Fruit fly (Drosophila melanogaster) whole organism, embryonic: ENCODE measurements around the gene Ugt35D1.

Experiments used
- Atf6 ChIP-seq: fragments of 200-800 bp; sonication (Bioruptor generic); IDR thresholded peaks from 2 replicates; pipeline ENCODE4 v1.3.6; 2022; ENCODE audit warnings: missing biosample characterization, missing genetic modification characterization
- CG10366 ChIP-seq: fragments of 200-800 bp; sonication (Bioruptor generic); IDR thresholded peaks from 2 replicates; pipeline ENCODE4 v1.3.6; 2022; ENCODE audit warnings: missing biosample characterization, missing genetic modification characterization
- CG10462 ChIP-seq: fragments of 200-800 bp; sonication (Bioruptor generic); optimal IDR thresholded peaks from 2 replicates; lab custom pipeline; 2016; ENCODE audit warnings: missing biosample characterization, missing genetic modification characterization
- CG11085 ChIP-seq: fragments of 200-800 bp; sonication (Bioruptor generic); IDR thresholded peaks from 2 replicates; pipeline ENCODE4 v1.3.6; 2022; ENCODE audit warnings: missing biosample characterization, missing genetic modification characterization
- CG11093 ChIP-seq: fragments of 200-800 bp; sonication (Bioruptor generic); IDR thresholded peaks from 3 replicates; pipeline ENCODE4 v1.3.6; 2022; ENCODE audit warnings: missing biosample characterization, missing genetic modification characterization
- CG13894 ChIP-seq: fragments of 200-800 bp; sonication (Bioruptor generic); optimal IDR thresholded peaks from 3 replicates; lab custom pipeline; 2018; ENCODE audit warnings: missing biosample characterization, mild to moderate bottlenecking, missing genetic modification characterization, moderate library complexity
- CG15696 ChIP-seq: fragments of 200-800 bp; sonication (Bioruptor generic); optimal IDR thresholded peaks from 2 replicates; lab custom pipeline; 2019; ENCODE audit warnings: missing biosample characterization, mild to moderate bottlenecking, missing genetic modification characterization, moderate library complexity
- CG18619 ChIP-seq: fragments of 200-800 bp; sonication (Bioruptor generic); optimal IDR thresholded peaks from 3 replicates; lab custom pipeline; 2017; ENCODE audit warnings: missing biosample characterization, mild to moderate bottlenecking, missing genetic modification characterization
- CG30403 ChIP-seq: fragments of 200-800 bp; sonication (Bioruptor generic); optimal IDR thresholded peaks from 3 replicates; lab custom pipeline; 2016; ENCODE audit warnings: missing biosample characterization, missing genetic modification characterization
- CG3407 ChIP-seq: fragments of 200-800 bp; sonication (Bioruptor generic); optimal IDR thresholded peaks from 2 replicates; lab custom pipeline; 2018; ENCODE audit warnings: missing biosample characterization, mild to moderate bottlenecking, missing genetic modification characterization
- CG3847 ChIP-seq: fragments of 200-800 bp; sonication (Bioruptor generic); IDR thresholded peaks from 2 replicates; pipeline ENCODE4 v1.3.6; 2022; ENCODE audit warnings: missing biosample characterization, missing genetic modification characterization
- CG42726 ChIP-seq: fragments of 200-800 bp; sonication (Bioruptor generic); IDR thresholded peaks from 2 replicates; pipeline ENCODE4 v1.3.6; 2022; ENCODE audit warnings: missing biosample characterization, missing genetic modification characterization; ENCODE audit not compliant: partially characterized antibody
- CG4328 ChIP-seq: fragments of 200-800 bp; sonication (Bioruptor generic); optimal IDR thresholded peaks from 3 replicates; lab custom pipeline; 2017; ENCODE audit warnings: missing biosample characterization, missing genetic modification reagents, missing genetic modification characterization
- CG6254 ChIP-seq: fragments of 200-800 bp; sonication (Bioruptor generic); optimal IDR thresholded peaks from 3 replicates; lab custom pipeline; 2017; ENCODE audit warnings: mild to moderate bottlenecking, missing biosample characterization, missing genetic modification reagents, missing genetic modification characterization
- CG6765 ChIP-seq: fragments of 200-800 bp; sonication (Bioruptor generic); optimal IDR thresholded peaks from 3 replicates; lab custom pipeline; 2017; ENCODE audit warnings: missing biosample characterization, mild to moderate bottlenecking, missing genetic modification characterization
- CG6813 ChIP-seq: fragments of 200-800 bp; sonication (Bioruptor generic); optimal IDR thresholded peaks from 2 replicates; lab custom pipeline; 2017; ENCODE audit warnings: missing biosample characterization, missing genetic modification characterization, mild to moderate bottlenecking, moderate library complexity, missing genetic modification reagents
- CG6854 ChIP-seq: fragments of 200-800 bp; sonication (Bioruptor generic); optimal IDR thresholded peaks from 3 replicates; lab custom pipeline; 2017; ENCODE audit warnings: missing biosample characterization, mild to moderate bottlenecking, missing genetic modification characterization
- CG7839 ChIP-seq: fragments of 200-800 bp; sonication (Bioruptor generic); optimal IDR thresholded peaks from 3 replicates; lab custom pipeline; 2018; ENCODE audit warnings: missing biosample characterization, mild to moderate bottlenecking, missing genetic modification characterization, moderate library complexity
- CG7928 ChIP-seq: fragments of 200-800 bp; sonication (Bioruptor generic); optimal IDR thresholded peaks from 2 replicates; lab custom pipeline; 2017; ENCODE audit warnings: missing biosample characterization, mild to moderate bottlenecking, missing genetic modification characterization
- Chrac-16 ChIP-seq: fragments of 200-800 bp; sonication (Bioruptor generic); optimal IDR thresholded peaks from 3 replicates; lab custom pipeline; 2016; ENCODE audit warnings: missing biosample characterization, missing genetic modification characterization
- D ChIP-seq, 2 experiments: fragments of 200-800 bp in 1 of 2; fragments of >200 bp in 1 of 2; sonication (Bioruptor generic) in 1 of 2; optimal IDR thresholded peaks; 2 replicates in 1 of 2; 3 replicates in 1 of 2; lab custom pipeline; 2017; ENCODE audit warnings: mild to moderate bottlenecking in 1 of 2, missing biosample characterization in 1 of 2, missing genetic modification characterization in 1 of 2, missing genetic modification reagents in 1 of 2
- ERR ChIP-seq: fragments of 200-800 bp; sonication (Bioruptor generic); optimal IDR thresholded peaks from 2 replicates; lab custom pipeline; 2016; ENCODE audit warnings: missing biosample characterization, missing genetic modification characterization
- Fer2 ChIP-seq: fragments of 200-800 bp; sonication (Bioruptor generic); optimal IDR thresholded peaks from 2 replicates; lab custom pipeline; 2018; ENCODE audit warnings: missing biosample characterization, mild to moderate bottlenecking, missing genetic modification characterization, moderate library complexity
- NC2α ChIP-seq: fragments of 200-800 bp; sonication (Bioruptor generic); optimal IDR thresholded peaks from 2 replicates; lab custom pipeline; 2016; ENCODE audit warnings: missing biosample characterization, missing genetic modification characterization
- Oli ChIP-seq: fragments of 200-800 bp; sonication (Bioruptor generic); optimal IDR thresholded peaks from 2 replicates; lab custom pipeline; 2018; ENCODE audit warnings: missing biosample characterization, mild to moderate bottlenecking, missing genetic modification characterization, moderate library complexity
- Side ChIP-seq: fragments of 200-800 bp; sonication (Bioruptor generic); optimal IDR thresholded peaks from 2 replicates; lab custom pipeline; 2016; ENCODE audit warnings: missing biosample characterization, missing genetic modification characterization
- Sry-β ChIP-seq: fragments of 200-800 bp; sonication (Bioruptor generic); optimal IDR thresholded peaks from 2 replicates; lab custom pipeline; 2018; ENCODE audit warnings: missing biosample characterization, mild to moderate bottlenecking, missing genetic modification characterization, moderate library complexity
- Taf1 ChIP-seq: fragments of 200-800 bp; sonication (Bioruptor generic); IDR thresholded peaks from 2 replicates; pipeline ENCODE4 v1.3.6; 2022; ENCODE audit warnings: missing biosample characterization, missing genetic modification characterization
- amos ChIP-seq: fragments of 200-800 bp; sonication (Bioruptor generic); IDR thresholded peaks from 2 replicates; pipeline ENCODE4 v1.3.6; 2022; ENCODE audit warnings: missing biosample characterization, missing genetic modification characterization; ENCODE audit not compliant: partially characterized antibody
- chm ChIP-seq: fragments of 200-800 bp; sonication (Bioruptor generic); IDR thresholded peaks from 2 replicates; pipeline ENCODE4 v1.3.6; 2022; ENCODE audit warnings: missing biosample characterization, missing genetic modification characterization
- fd3F ChIP-seq: fragments of 200-800 bp; sonication (Bioruptor generic); optimal IDR thresholded peaks from 2 replicates; lab custom pipeline; 2018; ENCODE audit warnings: missing biosample characterization, mild to moderate bottlenecking, missing genetic modification characterization, moderate library complexity
- fd96Cb ChIP-seq: fragments of 200-800 bp; sonication (Bioruptor generic); optimal IDR thresholded peaks from 2 replicates; lab custom pipeline; 2018; ENCODE audit warnings: missing biosample characterization, mild to moderate bottlenecking, missing genetic modification characterization, moderate library complexity
- gsb ChIP-seq: fragments of 200-800 bp; sonication (Bioruptor generic); IDR thresholded peaks from 2 replicates; pipeline ENCODE4 v1.3.6; 2022; ENCODE audit warnings: missing biosample characterization, missing genetic modification characterization
- lmd ChIP-seq: fragments of 200-800 bp; sonication (Bioruptor generic); IDR thresholded peaks from 2 replicates; pipeline ENCODE4 v1.3.6; 2022; ENCODE audit warnings: missing biosample characterization, missing genetic modification characterization
- nerfin-2 ChIP-seq: fragments of 200-800 bp; sonication (Bioruptor generic); IDR thresholded peaks from 2 replicates; pipeline ENCODE4 v1.3.6; 2022; ENCODE audit warnings: missing biosample characterization, missing genetic modification characterization; ENCODE audit not compliant: partially characterized antibody
- nom ChIP-seq: fragments of 200-800 bp; sonication (Bioruptor generic); optimal IDR thresholded peaks from 2 replicates; lab custom pipeline; 2017; ENCODE audit warnings: missing biosample characterization, missing genetic modification characterization, mild to moderate bottlenecking, moderate library complexity, missing genetic modification reagents
- oc ChIP-seq: fragments of 200-800 bp; sonication (Bioruptor generic); optimal IDR thresholded peaks from 2 replicates; lab custom pipeline; 2018; ENCODE audit warnings: missing biosample characterization, mild to moderate bottlenecking, missing genetic modification characterization, moderate library complexity
- pfk ChIP-seq: fragments of 200-800 bp; sonication (Bioruptor generic); optimal IDR thresholded peaks from 2 replicates; lab custom pipeline; 2018; ENCODE audit warnings: missing biosample characterization, mild to moderate bottlenecking, missing genetic modification characterization, moderate library complexity
- pho ChIP-seq: fragments of 200-800 bp; sonication (Bioruptor generic); optimal IDR thresholded peaks from 2 replicates; lab custom pipeline; 2016; ENCODE audit warnings: missing biosample characterization, missing genetic modification characterization
- rib ChIP-seq: fragments of 200-800 bp; sonication (Bioruptor generic); IDR thresholded peaks from 2 replicates; pipeline ENCODE4 v1.3.6; 2022; ENCODE audit warnings: missing biosample characterization, missing genetic modification characterization
- salm ChIP-seq: fragments of 200-800 bp; sonication (Bioruptor generic); optimal IDR thresholded peaks from 2 replicates; lab custom pipeline; 2018; ENCODE audit warnings: missing biosample characterization, mild to moderate bottlenecking, missing genetic modification characterization
- sc ChIP-seq, 3 experiments: fragments of >200 bp in 2 of 3; fragments of 200-800 bp in 1 of 3; sonication (Bioruptor generic) in 1 of 3; optimal IDR thresholded peaks; 2 replicates in 2 of 3; 3 replicates in 1 of 3; lab custom pipeline; 2017; ENCODE audit warnings: mild to moderate bottlenecking in 1 of 3, missing biosample characterization in 1 of 3, missing genetic modification characterization in 1 of 3, missing genetic modification reagents in 1 of 3
- sens ChIP-seq: fragments of 200-800 bp; sonication (Bioruptor generic); peaks from one replicate; lab custom pipeline; 2016; ENCODE audit warnings: missing biosample characterization, missing genetic modification characterization
- shn ChIP-seq: fragments of 200-800 bp; sonication (Bioruptor generic); optimal IDR thresholded peaks from 3 replicates; lab custom pipeline; 2016; ENCODE audit warnings: missing biosample characterization, missing genetic modification characterization
- slp2 ChIP-seq: fragments of 200-800 bp; sonication (Bioruptor generic); optimal IDR thresholded peaks from 2 replicates; lab custom pipeline; 2016; ENCODE audit warnings: missing biosample characterization, missing genetic modification characterization
- sna ChIP-seq: fragments of 200-800 bp; sonication (Bioruptor generic); IDR thresholded peaks from 2 replicates; pipeline ENCODE4 v1.3.6; 2022; ENCODE audit warnings: missing biosample characterization, missing genetic modification characterization; ENCODE audit not compliant: partially characterized antibody
- stwl ChIP-seq: fragments of 200-800 bp; sonication (Bioruptor generic); optimal IDR thresholded peaks from 3 replicates; lab custom pipeline; 2018; ENCODE audit warnings: missing biosample characterization, mild to moderate bottlenecking, missing genetic modification characterization, moderate library complexity
- tx ChIP-seq: fragments of 200-800 bp; sonication (Bioruptor generic); optimal IDR thresholded peaks from 2 replicates; lab custom pipeline; 2016; ENCODE audit warnings: missing biosample characterization, missing genetic modification characterization
- usp ChIP-seq: fragments of >200 bp; optimal IDR thresholded peaks from 2 replicates; lab custom pipeline; 2017; ENCODE audit warnings: missing biosample characterization, missing genetic modification characterization

Ugt35D1 gene

DNA sequence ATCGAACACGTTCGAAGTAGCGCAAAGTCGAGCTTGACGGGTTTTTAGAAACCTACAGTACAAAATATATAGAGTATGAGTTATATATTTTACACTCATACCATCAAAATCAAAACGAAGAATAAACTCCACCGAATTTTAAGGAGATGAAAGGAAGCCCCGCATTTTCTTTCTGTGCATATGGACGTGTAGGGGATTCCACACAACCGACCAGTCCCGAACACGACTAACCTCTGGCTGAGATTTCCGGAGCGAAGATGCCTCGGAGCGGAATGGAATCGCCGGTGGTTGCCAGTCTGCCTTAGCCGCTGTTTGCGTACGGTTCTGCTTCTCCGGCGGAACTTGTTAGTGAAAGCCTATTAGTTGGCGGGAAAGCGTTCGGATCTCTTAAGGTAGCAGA lies 11.0 kb downstream of the Ugt35D1 start (continued):
- no peak for TF ChIP-seq sc (optimal IDR thresholded peaks at IDR 0.05; lab: Kevin White, UChicago)
- peak; percentile 91 for TF ChIP-seq sc (GFP tag; optimal IDR thresholded peaks at IDR 0.05; lab: Kevin White, UChicago)
- peak; percentile 98 for TF ChIP-seq CG3847 (GFP tag; lab: Robert Waterston, UW)
- TF ChIP-seq CG4328 (GFP tag; lab: Kevin White, UChicago) = peak; percentile 79
- TF ChIP-seq CG13894 = peak; percentile 94
- peak; percentile 99 for TF ChIP-seq CG30403 (GFP tag; lab: Kevin White, UChicago)
- TF ChIP-seq chm (GFP tag; lab: Robert Waterston, UW) = peak; percentile 95
- peak; percentile 96 for TF ChIP-seq fd3F (GFP tag; lab: Kevin White, UChicago)
- TF ChIP-seq nom (GFP tag; lab: Kevin White, UChicago) = no peak
- peak; percentile 98 for TF ChIP-seq Atf6
- peak; percentile 98 for TF ChIP-seq rib (GFP tag; lab: Robert Waterston, UW)
- TF ChIP-seq CG10366 = peak; percentile 97
- peak; percentile 96 for TF ChIP-seq fd96Cb (tag; lab: Kevin White, UChicago)
- TF ChIP-seq CG11093 (GFP tag; lab: Robert Waterston, UW) = peak; percentile 97
- no peak for TF ChIP-seq sna (GFP tag; lab: Robert Waterston, UW)
- peak; percentile 94 for TF ChIP-seq salm (tag; lab: Kevin White, UChicago)
- TF ChIP-seq CG18619 (GFP tag; lab: Kevin White, UChicago) = peak; percentile 97
- peak; percentile 92 for TF ChIP-seq CG6765
- TF ChIP-seq shn (GFP tag; lab: Kevin White, UChicago) = peak; percentile 98
- peak; percentile 97 for TF ChIP-seq Chrac-16
- TF ChIP-seq NC2α (GFP tag; lab: Kevin White, UChicago) = peak; percentile 96
- TF ChIP-seq CG6854 (GFP tag; lab: Kevin White, UChicago) = peak; percentile 92
- TF ChIP-seq CG6813 (GFP tag; lab: Kevin White, UChicago) = peak; percentile 95
- peak; percentile 86 for TF ChIP-seq CG6254 (GFP tag; lab: Kevin White, UChicago)
- TF ChIP-seq amos (GFP tag; lab: Robert Waterston, UW) = no peak
- peak; percentile 99 for TF ChIP-seq lmd (GFP tag; lab: Robert Waterston, UW)
- peak; percentile 98 for TF ChIP-seq Oli (tag; lab: Kevin White, UChicago)
- TF ChIP-seq pho (GFP tag; lab: Kevin White, UChicago) = peak; percentile 99
- TF ChIP-seq pfk (GFP tag; lab: Kevin White, UChicago) = no peak
- no peak for TF ChIP-seq D (optimal IDR thresholded peaks at IDR 0.05; lab: Kevin White, UChicago)
- peak; percentile 92 for TF ChIP-seq D (GFP tag; optimal IDR thresholded peaks at IDR 0.05; lab: Kevin White, UChicago)
- TF ChIP-seq Taf1 = peak; percentile 95
- TF ChIP-seq CG15696 = peak; percentile 78
- peak; percentile 92 for TF ChIP-seq CG10462 (GFP tag; lab: Kevin White, UChicago)
- TF ChIP-seq CG3407 (GFP tag; lab: Kevin White, UChicago) = peak; percentile 93
- TF ChIP-seq slp2 (GFP tag; lab: Kevin White, UChicago) = peak; percentile 98
- TF ChIP-seq Fer2 (tag; lab: Kevin White, UChicago) = peak; percentile 84
- TF ChIP-seq stwl (tag; lab: Kevin White, UChicago) = no peak
- TF ChIP-seq oc (tag; lab: Kevin White, UChicago) = peak; percentile 96
- peak; percentile 97 for TF ChIP-seq Side (GFP tag; lab: Kevin White, UChicago)
- TF ChIP-seq sens (GFP tag; lab: Kevin White, UChicago) = peak; percentile 99
- TF ChIP-seq CG11085 = peak; percentile 96
- peak; percentile 97 for TF ChIP-seq tx (GFP tag; lab: Kevin White, UChicago)
- TF ChIP-seq ERR (GFP tag; lab: Kevin White, UChicago) = peak; percentile 96
- no peak for TF ChIP-seq nerfin-2 (GFP tag; lab: Robert Waterston, UW)
- peak; percentile 96 for TF ChIP-seq gsb (GFP tag; lab: Robert Waterston, UW)
- TF ChIP-seq CG42726 (GFP tag; lab: Robert Waterston, UW) = no peak
- peak; percentile 97 for TF ChIP-seq CG7839 (tag; lab: Kevin White, UChicago)
- peak; percentile 77 for TF ChIP-seq CG7928 (GFP tag; lab: Kevin White, UChicago)
- TF ChIP-seq usp (GFP tag; lab: Kevin White, UChicago) = no peak
- peak; percentile 48 for TF ChIP-seq Sry-β
